Worm (Caenorhabditis elegans): ENCODE measurements around the gene syg-2.

- TF ChIP-seq lsy-2 (tag; optimal IDR thresholded peaks at IDR 0.05) (no peak), ama-1 (optimal IDR thresholded peaks at IDR 0.05) (no peak), nhr-111 (GFP tag; optimal IDR thresholded peaks at IDR 0.05) (no peak), cey-2 (tag; optimal IDR thresholded peaks at IDR 0.05; ENCODE audit: borderline replicate concordance, insufficient read depth) (no peak), mep-1 (tag; optimal IDR thresholded peaks at IDR 0.05) (no peak), nhr-237 (tag; optimal IDR thresholded peaks at IDR 0.05) (no peak), nhr-42 (GFP tag; IDR thresholded peaks at IDR 0.05) (no peak), jun-1 (tag; optimal IDR thresholded peaks at IDR 0.05) (no peak), zag-1 (tag; optimal IDR thresholded peaks at IDR 0.05) (no peak), Y48G9A.11 (GFP tag; IDR thresholded peaks at IDR 0.05) (no peak), daf-16 (GFP tag; optimal IDR thresholded peaks at IDR 0.05) (no peak), daf-16 (tag; optimal IDR thresholded peaks at IDR 0.05) (no peak), nhr-76 (tag; optimal IDR thresholded peaks at IDR 0.05) (no peak)
Measured at ce11 chrX:14607770-14608169, 47.0 kb upstream of the syg-2 start.

Measured in whole organism, L4 larva.